Worm (Caenorhabditis elegans): Measurements from ENCODE around the gene F37C12.10.

F37C12.10 gene

DNA sequence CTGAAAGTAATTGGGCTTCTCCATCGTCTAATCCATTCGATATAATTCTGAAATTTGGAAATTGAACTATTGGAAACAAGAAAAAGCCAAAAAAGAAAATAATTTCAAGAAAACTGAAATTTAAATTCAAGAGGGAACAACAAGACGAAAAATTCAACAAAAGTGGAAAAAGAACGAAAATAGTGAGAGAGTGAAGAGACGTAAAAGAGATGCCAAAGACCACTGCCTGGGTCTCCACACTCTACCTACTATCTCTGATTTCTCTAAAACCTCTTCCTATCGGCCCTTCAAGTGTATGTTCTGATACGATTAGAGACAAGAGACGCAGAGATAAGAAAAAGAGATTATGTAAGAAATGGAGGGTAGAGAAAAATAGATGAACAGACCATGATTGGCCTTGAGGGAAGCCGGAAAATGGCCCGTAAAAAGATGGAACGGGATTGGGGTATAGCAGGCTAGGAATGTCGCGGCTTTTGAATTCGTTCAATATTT is 34.4 kb downstream of the F37C12.10 start, which contains the start of gene ogt-1 (continued):
- TF ChIP-seq zag-1 (tag; optimal IDR thresholded peaks at IDR 0.05) (peak; percentile 58), nhr-129 (tag; optimal IDR thresholded peaks at IDR 0.05) (peak; percentile 90)

DNA sequence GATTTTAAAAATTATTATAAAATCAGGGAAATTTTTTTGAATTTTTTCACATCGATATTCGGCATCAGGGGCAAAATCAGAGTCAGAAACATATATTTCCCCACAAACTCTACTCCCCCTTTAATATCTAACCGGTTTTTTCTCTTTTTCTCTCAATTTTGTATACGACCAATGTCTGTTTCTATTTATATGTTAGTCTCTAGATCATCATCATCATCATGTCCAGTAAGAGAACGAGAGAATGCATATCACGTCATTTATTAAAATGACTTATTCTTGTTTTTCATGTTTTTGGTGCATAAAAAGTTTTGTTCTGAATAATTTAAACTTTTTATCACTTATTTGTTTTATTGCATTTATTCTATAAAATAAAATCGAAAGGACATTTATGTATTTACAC is 35.6 kb downstream of the F37C12.10 start:
- TF ChIP-seq elt-1 (tag; optimal IDR thresholded peaks at IDR 0.05) = no peak
- no peak for TF ChIP-seq gmeb-1 (tag; optimal IDR thresholded peaks at IDR 0.05)
- TF ChIP-seq ama-1 (optimal IDR thresholded peaks at IDR 0.05) = no peak
- TF ChIP-seq nhr-237 (tag; optimal IDR thresholded peaks at IDR 0.05) = no peak
- TF ChIP-seq unc-55 (GFP tag; optimal IDR thresholded peaks at IDR 0.05) = no peak
- TF ChIP-seq lin-13 (GFP tag; optimal IDR thresholded peaks at IDR 0.05) = no peak
- peak; percentile 26 for TF ChIP-seq egl-27 (tag; optimal IDR thresholded peaks at IDR 0.05)
- TF ChIP-seq ztf-4 (tag; optimal IDR thresholded peaks at IDR 0.05) = peak; percentile 45
- no peak for TF ChIP-seq ztf-11 (tag; optimal IDR thresholded peaks at IDR 0.05)
- peak; percentile 0 for TF ChIP-seq fos-1 (tag; optimal IDR thresholded peaks at IDR 0.05)
- TF ChIP-seq nhr-25 (tag; optimal IDR thresholded peaks at IDR 0.05) = peak; percentile 56

DNA sequence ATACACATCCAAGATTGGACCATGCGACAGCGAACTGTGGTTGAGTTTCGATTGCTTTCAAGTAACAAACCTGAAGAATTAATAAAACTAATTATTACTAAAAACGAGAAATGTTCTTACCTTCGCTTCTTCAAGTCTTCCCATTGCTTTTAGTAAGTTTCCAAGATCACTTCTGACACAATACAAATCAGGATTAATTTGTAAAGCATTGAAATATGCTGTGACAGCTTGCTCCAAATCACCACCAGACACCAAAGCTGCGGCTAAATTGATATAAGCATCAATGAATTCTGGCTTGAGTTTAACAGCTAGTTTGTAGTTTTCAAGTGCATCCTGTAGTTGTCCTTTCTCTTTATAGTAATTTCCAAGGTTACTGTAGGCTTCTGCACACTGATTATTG is 38.0 kb downstream of the F37C12.10 start:
- TF ChIP-seq ZK546.5 (tag; optimal IDR thresholded peaks at IDR 0.05) (no peak), nhr-129 (tag; optimal IDR thresholded peaks at IDR 0.05) (no peak), lin-39 (tag; optimal IDR thresholded peaks at IDR 0.05) (no peak), sma-3 (GFP tag; optimal IDR thresholded peaks at IDR 0.05) (no peak), sma-9 (GFP tag; optimal IDR thresholded peaks at IDR 0.05) (no peak), sma-9 (tag; optimal IDR thresholded peaks at IDR 0.05) (no peak), elt-3 (tag; optimal IDR thresholded peaks at IDR 0.05) (no peak)

DNA sequence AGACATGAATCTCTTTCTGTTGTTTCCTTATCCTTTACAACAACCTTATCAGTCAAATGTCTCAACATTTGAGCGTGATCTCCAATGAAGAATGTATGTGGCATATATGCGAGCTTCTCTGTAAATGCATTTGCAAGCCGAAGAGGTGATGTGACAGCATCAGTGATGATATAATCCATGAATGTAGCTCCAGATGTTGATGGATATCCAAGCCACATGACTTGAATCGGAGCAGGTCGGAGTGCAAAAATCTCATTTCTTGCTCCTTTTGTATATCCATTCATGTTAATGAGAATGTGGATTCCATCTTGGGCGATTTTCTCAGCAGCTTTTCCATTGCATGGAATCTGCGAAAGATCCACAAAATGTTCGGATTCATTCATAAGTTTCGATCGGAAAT is 40.0 kb downstream of the F37C12.10 start:
- TF ChIP-seq C34F6.9 (tag; optimal IDR thresholded peaks at IDR 0.05) (no peak), nhr-10 (tag; optimal IDR thresholded peaks at IDR 0.05) (no peak), skn-1 (tag; optimal IDR thresholded peaks at IDR 0.05) (no peak), unc-62 (GFP tag; optimal IDR thresholded peaks at IDR 0.05) (no peak), nhr-6 (tag; optimal IDR thresholded peaks at IDR 0.05) (no peak), ceh-16 (tag; optimal IDR thresholded peaks at IDR 0.05) (no peak), nhr-237 (tag; optimal IDR thresholded peaks at IDR 0.05) (no peak), alr-1 (tag; optimal IDR thresholded peaks at IDR 0.05) (no peak), nhr-129 (tag; optimal IDR thresholded peaks at IDR 0.05) (no peak), mbf-1 (tag; optimal IDR thresholded peaks at IDR 0.05) (no peak), crh-2 (tag; optimal IDR thresholded peaks at IDR 0.05) (no peak), nhr-25 (tag; optimal IDR thresholded peaks at IDR 0.05) (no peak), unc-55 (GFP tag; optimal IDR thresholded peaks at IDR 0.05) (no peak), lin-39 (tag; optimal IDR thresholded peaks at IDR 0.05) (no peak), dmd-4 (tag; optimal IDR thresholded peaks at IDR 0.05) (no peak), lin-13 (GFP tag; optimal IDR thresholded peaks at IDR 0.05) (no peak), ZK546.5 (tag; optimal IDR thresholded peaks at IDR 0.05) (no peak)

DNA sequence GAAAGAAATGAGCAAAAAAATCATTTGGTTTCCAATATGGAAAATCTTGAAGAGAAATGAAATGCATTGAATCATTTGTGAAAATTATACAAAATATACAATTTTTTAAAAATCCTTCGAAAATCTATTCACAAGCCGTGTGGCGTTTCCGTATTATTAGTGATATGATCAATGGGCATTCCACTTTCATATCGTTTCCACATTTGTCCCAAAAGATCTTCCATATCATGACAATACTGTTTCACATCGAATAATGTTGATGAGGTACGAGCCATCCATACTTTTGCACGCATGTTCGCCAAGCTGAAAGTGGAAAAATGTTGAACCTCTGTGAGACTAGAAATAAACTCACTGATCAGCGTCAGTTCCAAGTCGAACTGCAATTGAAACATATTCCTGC is 41.8 kb downstream of the F37C12.10 start:
- no peak for TF ChIP-seq unc-55 (GFP tag; optimal IDR thresholded peaks at IDR 0.05)
- TF ChIP-seq nhr-11 (tag; optimal IDR thresholded peaks at IDR 0.05) = no peak
- TF ChIP-seq elt-3 (tag; optimal IDR thresholded peaks at IDR 0.05) = no peak
- TF ChIP-seq C34F6.9 (tag; optimal IDR thresholded peaks at IDR 0.05) = no peak
- no peak for TF ChIP-seq nhr-237 (tag; optimal IDR thresholded peaks at IDR 0.05)
- TF ChIP-seq mbf-1 (tag; optimal IDR thresholded peaks at IDR 0.05) = no peak

DNA sequence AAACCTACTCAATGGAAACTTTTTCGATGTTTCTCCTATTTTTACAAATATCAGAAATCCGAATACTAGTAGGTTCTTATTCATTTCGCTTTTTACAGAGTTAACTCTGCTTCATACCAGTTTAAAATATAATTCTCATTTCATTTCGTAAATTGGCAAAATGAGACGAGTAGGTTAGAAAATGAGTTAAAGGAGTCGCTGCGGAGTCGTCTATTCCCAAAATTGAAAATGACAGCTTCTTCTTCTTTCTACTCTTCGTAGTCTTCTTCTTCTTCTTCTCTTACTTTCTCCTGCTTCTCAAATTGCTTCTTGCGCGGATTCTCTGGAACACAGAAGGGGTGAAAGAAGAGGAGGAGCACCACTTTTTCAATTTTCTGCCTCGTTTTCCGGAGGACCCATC is 43.4 kb downstream of the F37C12.10 start, which contains the start of gene glr-2:
Gene glr-2, minus strand, starts transcription at position 211 of the 400 bp plus-strand sequence.
- no peak for TF ChIP-seq ztf-11 (tag; optimal IDR thresholded peaks at IDR 0.05)
- no peak for TF ChIP-seq nhr-23 (tag; optimal IDR thresholded peaks at IDR 0.05)
- TF ChIP-seq nhr-25 (tag; optimal IDR thresholded peaks at IDR 0.05) = no peak
- no peak for TF ChIP-seq alr-1 (tag; optimal IDR thresholded peaks at IDR 0.05)
- no peak for TF ChIP-seq crh-2 (tag; optimal IDR thresholded peaks at IDR 0.05)
- no peak for TF ChIP-seq skn-1 (tag; optimal IDR thresholded peaks at IDR 0.05)
- no peak for TF ChIP-seq gmeb-1 (tag; optimal IDR thresholded peaks at IDR 0.05)
- TF ChIP-seq R02D3.7 (tag; optimal IDR thresholded peaks at IDR 0.05) = no peak
- no peak for TF ChIP-seq F13H6.1 (tag; optimal IDR thresholded peaks at IDR 0.05)
- no peak for TF ChIP-seq nhr-21 (tag; optimal IDR thresholded peaks at IDR 0.05)
- TF ChIP-seq sem-4 (tag; optimal IDR thresholded peaks at IDR 0.05) = no peak
- no peak for TF ChIP-seq lin-13 (GFP tag; optimal IDR thresholded peaks at IDR 0.05)
- no peak for TF ChIP-seq blmp-1 (tag; optimal IDR thresholded peaks at IDR 0.05; ENCODE audit: insufficient read depth)
- no peak for TF ChIP-seq dmd-4 (tag; optimal IDR thresholded peaks at IDR 0.05)
- TF ChIP-seq mbf-1 (tag; optimal IDR thresholded peaks at IDR 0.05) = no peak
- no peak for TF ChIP-seq nhr-12 (tag; optimal IDR thresholded peaks at IDR 0.05)

Measured in whole organism, L2 larva.